Worm (Caenorhabditis elegans) whole organism, young adult: ENCODE measurements around the gene hrg-5.
"Not testable (repeated sequence)": the region's sequence is repeated elsewhere in the genome, so short reads cannot be mapped to it uniquely, and the experiment has no call there.

Experiments
- F33H1.4 ChIP-seq: fragments of 200-800 bp; sonication (Bioruptor generic); IDR thresholded peaks from 2 replicates; pipeline ENCODE4 v1.3.6; 2022; ENCODE audit warnings: missing genetic modification reagents, missing genetic modification characterization, missing compliant biosample characterization
- T26A5.8 ChIP-seq: sonication (generic microtip); optimal IDR thresholded peaks from 2 replicates; lab custom pipeline; 2016; ENCODE audit warnings: missing genetic modification characterization, missing compliant biosample characterization
- Y53F4B.3 ChIP-seq: fragments of 200-800 bp; sonication (Bioruptor generic); IDR thresholded peaks from 2 replicates; pipeline ENCODE4 v1.3.6; 2022; ENCODE audit warnings: missing genetic modification reagents, missing genetic modification characterization, missing compliant biosample characterization
- bed-2 ChIP-seq: fragments of 200-800 bp; sonication (Bioruptor generic); IDR thresholded peaks from 2 replicates; pipeline ENCODE4 v1.3.6; 2022; ENCODE audit warnings: missing genetic modification reagents, missing genetic modification characterization, missing compliant biosample characterization
- ceh-79 ChIP-seq: sonication (generic microtip); optimal IDR thresholded peaks from 2 replicates; lab custom pipeline; 2017; ENCODE audit warnings: mild to moderate bottlenecking, missing genetic modification characterization, missing compliant biosample characterization
- die-1 ChIP-seq: sonication (generic microtip); optimal IDR thresholded peaks from 2 replicates; lab custom pipeline; 2016; ENCODE audit warnings: missing genotype, mild to moderate bottlenecking, missing genetic modification characterization, missing compliant biosample characterization
- egl-44 ChIP-seq: fragments of 200-800 bp; sonication (Bioruptor generic); IDR thresholded peaks from 2 replicates; pipeline ENCODE4 v1.3.6; 2022; ENCODE audit warnings: missing genetic modification reagents, missing genetic modification characterization, missing compliant biosample characterization
- egrh-3 ChIP-seq: fragments of 200-800 bp; sonication (Bioruptor generic); IDR thresholded peaks from 2 replicates; pipeline ENCODE4 v1.3.6; 2022; ENCODE audit warnings: missing genetic modification reagents, missing genetic modification characterization, missing compliant biosample characterization
- lsl-1 ChIP-seq: fragments of 200-800 bp; sonication (Bioruptor generic); optimal IDR thresholded peaks from 2 replicates; lab custom pipeline; 2018; ENCODE audit warnings: mild to moderate bottlenecking, missing genetic modification characterization, moderate library complexity, missing compliant biosample characterization
- mxl-1 ChIP-seq: sonication (generic microtip); optimal IDR thresholded peaks from 2 replicates; lab custom pipeline; 2016; ENCODE audit warnings: missing genetic modification characterization, missing compliant biosample characterization
- nhr-120 ChIP-seq: fragments of 200-800 bp; sonication (Bioruptor generic); IDR thresholded peaks from 2 replicates; pipeline ENCODE4 v1.3.6; 2022; ENCODE audit warnings: missing genetic modification characterization, missing compliant biosample characterization

DNA sequence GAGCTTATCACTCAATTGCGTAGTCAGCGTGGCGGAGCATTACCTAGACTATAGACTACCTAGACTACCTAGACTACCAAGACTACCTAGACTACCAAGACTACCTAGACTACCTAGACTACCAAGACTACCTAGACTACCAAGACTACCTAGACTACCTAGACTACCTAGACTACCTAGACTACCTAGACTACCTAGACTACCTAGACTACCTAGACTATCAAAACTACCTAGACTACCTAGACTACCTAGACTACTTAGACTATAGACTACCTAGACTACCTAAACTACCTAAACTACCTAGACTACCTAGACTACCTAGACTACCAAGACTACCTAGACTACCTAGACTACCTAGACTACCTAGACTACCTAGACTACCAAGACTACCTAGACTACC is 41.7 kb upstream of the hrg-5 start:
- TF ChIP-seq die-1 (tag; lab: Kevin White, UChicago); Y53F4B.3; mxl-1; bed-2 (GFP tag; lab: Robert Waterston, UW); lsl-1; egl-44 (GFP tag; lab: Robert Waterston, UW); F33H1.4 (GFP tag; lab: Robert Waterston, UW); nhr-120; egrh-3; T26A5.8 (tag; lab: Kevin White, UChicago); ceh-79 (tag; lab: Kevin White, UChicago): not testable (repeated sequence)
